Worm (Caenorhabditis elegans): ENCODE results near the gene C15H9.9.
A peak's percentile ranks its signal among the peaks of the same experiment; 100 is the strongest.

DNA sequence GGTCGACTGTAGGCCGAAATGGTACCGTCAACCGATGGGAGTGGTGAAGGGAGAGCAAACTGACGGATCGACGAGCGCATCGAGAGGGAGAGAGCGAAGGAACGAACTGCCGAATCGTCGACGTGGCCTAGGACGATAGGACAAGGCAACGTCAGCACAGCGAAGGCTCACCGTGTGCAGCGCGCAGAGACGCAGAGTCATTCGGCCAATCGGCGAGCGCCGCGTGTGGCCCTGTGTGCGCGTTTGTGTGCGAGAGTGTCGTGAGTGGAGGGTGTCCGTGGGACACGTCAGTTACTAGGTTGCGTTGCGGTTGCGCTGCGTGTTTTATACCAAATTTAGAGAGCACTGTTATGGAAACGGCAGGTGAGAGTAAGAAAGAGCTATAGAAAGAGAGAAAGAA lies 36.1 kb downstream of the C15H9.9 start, which contains the start of gene hsp-3:
- TF ChIP-seq nhr-76 (tag; optimal IDR thresholded peaks at IDR 0.05) (peak; percentile 78), mdl-1 (tag; optimal IDR thresholded peaks at IDR 0.05) (peak in 1 of 2 experiments; percentile 98), aha-1 (tag; optimal IDR thresholded peaks at IDR 0.05) (peak; percentile 75), lsy-2 (tag; optimal IDR thresholded peaks at IDR 0.05) (peak; percentile 95 to 97), unc-86 (tag; optimal IDR thresholded peaks at IDR 0.05) (peak; percentile 96), nhr-237 (tag; optimal IDR thresholded peaks at IDR 0.05) (peak; percentile 88), efl-1 (optimal IDR thresholded peaks at IDR 0.05) (peak; percentile 84 to 92), efl-1 (GFP tag; optimal IDR thresholded peaks at IDR 0.05 in 1 of 2) (peak; percentile 84 to 97), nhr-12 (tag; optimal IDR thresholded peaks at IDR 0.05) (no peak)
